Worm (Caenorhabditis elegans): ENCODE measurements around the gene T24E12.6.

Gene T24E12.6

DNA sequence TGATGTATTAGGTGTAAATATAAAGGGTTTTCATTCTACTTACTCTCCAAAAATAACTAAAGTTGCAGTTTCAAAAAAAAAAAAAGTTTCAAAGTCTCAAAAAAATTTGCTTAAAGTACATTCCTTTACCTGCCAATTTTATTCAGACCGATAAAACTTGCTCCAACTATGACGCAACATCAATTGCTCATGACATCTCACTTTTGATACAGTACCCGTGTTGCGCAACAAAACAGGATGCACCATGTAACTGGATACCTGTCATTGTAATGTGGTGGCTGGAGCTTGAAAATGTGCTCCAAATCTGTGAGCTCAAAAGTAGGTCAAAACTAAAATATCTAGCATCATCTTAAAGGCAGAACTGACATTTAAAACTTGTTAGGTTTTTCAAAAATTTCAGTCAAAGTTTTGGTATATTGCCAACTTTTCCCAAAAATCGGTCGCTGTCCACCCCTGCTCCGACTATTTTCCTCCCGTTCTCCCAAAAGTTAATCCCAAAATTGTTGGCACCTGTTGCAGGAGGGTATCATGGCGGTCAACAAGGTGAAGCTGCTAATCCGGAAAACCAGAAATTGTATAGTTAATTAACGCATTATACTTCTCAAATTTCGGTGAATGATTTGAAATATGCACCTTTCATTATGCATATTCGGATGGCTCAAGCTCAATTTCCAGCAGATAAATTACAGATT, 21.0 kb upstream of the T24E12.6 start, which contains the start of gene T24E12.2:
Gene T24E12.2 (plus strand): TSS at position 642 of the 692 bp plus-strand sequence.
- no peak for TF ChIP-seq peb-1 (tag; optimal IDR thresholded peaks at IDR 0.05)
- no peak for TF ChIP-seq nhr-10 (tag; optimal IDR thresholded peaks at IDR 0.05)
- no peak for TF ChIP-seq lin-13 (GFP tag; optimal IDR thresholded peaks at IDR 0.05)
- TF ChIP-seq nhr-6 (tag; optimal IDR thresholded peaks at IDR 0.05), result no peak
- no peak for TF ChIP-seq gmeb-1 (tag; optimal IDR thresholded peaks at IDR 0.05)
- TF ChIP-seq elt-1 (tag; optimal IDR thresholded peaks at IDR 0.05), result no peak
- TF ChIP-seq alr-1 (tag; optimal IDR thresholded peaks at IDR 0.05), result no peak

ce11 chrII:3781238-3781637, 19.7 kb upstream of the T24E12.6 start:
- no peak for TF ChIP-seq ceh-82 (tag; optimal IDR thresholded peaks at IDR 0.05)
- no peak for TF ChIP-seq gmeb-1 (tag; optimal IDR thresholded peaks at IDR 0.05)
- TF ChIP-seq dmd-4 (tag; optimal IDR thresholded peaks at IDR 0.05), result no peak
- no peak for TF ChIP-seq blmp-1 (tag; optimal IDR thresholded peaks at IDR 0.05; ENCODE audit: insufficient read depth)
- no peak for TF ChIP-seq sma-3 (GFP tag; optimal IDR thresholded peaks at IDR 0.05)
- no peak for TF ChIP-seq nhr-12 (tag; optimal IDR thresholded peaks at IDR 0.05)
- no peak for TF ChIP-seq sma-9 (GFP tag; optimal IDR thresholded peaks at IDR 0.05)
- no peak for TF ChIP-seq sma-9 (tag; optimal IDR thresholded peaks at IDR 0.05)
- no peak for TF ChIP-seq lin-11 (tag; optimal IDR thresholded peaks at IDR 0.05)
- no peak for TF ChIP-seq ztf-4 (tag; optimal IDR thresholded peaks at IDR 0.05)
- no peak for TF ChIP-seq unc-62 (GFP tag; optimal IDR thresholded peaks at IDR 0.05)
- no peak for TF ChIP-seq elt-1 (tag; optimal IDR thresholded peaks at IDR 0.05)
- no peak for TF ChIP-seq egl-27 (tag; optimal IDR thresholded peaks at IDR 0.05)
- no peak for TF ChIP-seq nhr-6 (tag; optimal IDR thresholded peaks at IDR 0.05)
- no peak for TF ChIP-seq aly-2 (tag; optimal IDR thresholded peaks at IDR 0.05)
- no peak for TF ChIP-seq nhr-129 (tag; optimal IDR thresholded peaks at IDR 0.05)
- no peak for TF ChIP-seq lsy-2 (tag; optimal IDR thresholded peaks at IDR 0.05)
- TF ChIP-seq ceh-16 (tag; optimal IDR thresholded peaks at IDR 0.05), result no peak
- TF ChIP-seq alr-1 (tag; optimal IDR thresholded peaks at IDR 0.05), result no peak

DNA sequence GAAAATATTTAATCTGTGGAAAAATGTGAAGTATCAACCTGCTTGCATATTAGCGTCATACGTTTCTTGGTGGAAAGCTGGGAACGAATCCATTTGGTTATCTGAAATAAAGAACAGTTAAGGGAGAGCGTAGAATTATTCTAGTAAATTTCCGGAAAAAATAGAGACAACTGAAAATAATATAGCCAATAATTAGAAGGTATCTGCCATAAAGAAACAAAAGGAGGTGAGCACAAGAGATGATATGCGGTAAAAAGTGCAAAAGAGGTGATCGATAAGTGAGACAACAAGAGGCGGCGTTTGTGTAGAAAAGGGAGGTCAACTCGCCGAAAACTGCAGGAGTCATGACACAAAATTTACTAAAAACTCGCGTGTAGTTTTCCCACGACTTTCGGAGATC, 18.0 kb upstream of the T24E12.6 start, which contains the start of gene T24E12.11:
Gene T24E12.11 (minus strand): TSS at position 101 of the 400 bp plus-strand sequence.
- TF ChIP-seq dmd-4 (tag; optimal IDR thresholded peaks at IDR 0.05) (no peak), ztf-1 (GFP tag; conservative IDR thresholded peaks at IDR 0.05) (no peak), lin-39 (tag; optimal IDR thresholded peaks at IDR 0.05) (no peak), mbf-1 (tag; optimal IDR thresholded peaks at IDR 0.05) (no peak), unc-39 (tag; optimal IDR thresholded peaks at IDR 0.05) (no peak), blmp-1 (tag; optimal IDR thresholded peaks at IDR 0.05; ENCODE audit: insufficient read depth) (no peak), ZK546.5 (tag; optimal IDR thresholded peaks at IDR 0.05) (no peak), nhr-11 (tag; optimal IDR thresholded peaks at IDR 0.05) (no peak), mab-5 (tag; optimal IDR thresholded peaks at IDR 0.05) (no peak), lin-11 (tag; optimal IDR thresholded peaks at IDR 0.05) (no peak), nhr-77 (tag; optimal IDR thresholded peaks at IDR 0.05) (no peak)

- TF ChIP-seq nhr-12 (tag; optimal IDR thresholded peaks at IDR 0.05) (no peak), mdl-1 (tag; optimal IDR thresholded peaks at IDR 0.05) (no peak), nhr-10 (tag; optimal IDR thresholded peaks at IDR 0.05) (no peak), ZK546.5 (tag; optimal IDR thresholded peaks at IDR 0.05) (no peak), ceh-82 (tag; optimal IDR thresholded peaks at IDR 0.05) (no peak), unc-39 (tag; optimal IDR thresholded peaks at IDR 0.05) (no peak)
Measured at ce11 chrII:3777802-3778201, 16.3 kb upstream of the T24E12.6 start.

DNA sequence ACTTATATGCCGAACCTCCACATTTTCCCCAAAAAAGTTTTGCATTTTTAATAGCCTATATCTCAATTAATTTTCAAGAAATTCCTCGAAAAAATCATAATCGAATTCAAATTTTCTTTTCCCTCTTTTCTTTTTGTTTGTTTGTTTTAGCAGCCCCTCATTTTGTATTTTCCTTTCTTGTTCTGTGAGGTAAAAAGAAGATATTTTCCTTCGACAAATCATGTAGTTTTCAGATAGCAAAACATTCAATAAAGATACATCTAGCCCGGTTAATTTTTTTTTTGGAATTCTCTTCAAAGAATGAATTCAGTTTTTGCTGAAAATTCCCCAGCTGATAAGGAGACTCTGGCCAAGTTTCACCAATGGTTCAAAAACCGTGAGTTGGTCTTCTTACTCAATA, 14.2 kb upstream of the T24E12.6 start, which contains the start of gene T24E12.3:
Gene T24E12.3 (plus strand): TSS at position 301 of the 400 bp plus-strand sequence.
- TF ChIP-seq ztf-4 (tag; optimal IDR thresholded peaks at IDR 0.05), result no peak
- no peak for TF ChIP-seq ceh-82 (tag; optimal IDR thresholded peaks at IDR 0.05)
- no peak for TF ChIP-seq R02D3.7 (tag; optimal IDR thresholded peaks at IDR 0.05)
- no peak for TF ChIP-seq unc-62 (GFP tag; optimal IDR thresholded peaks at IDR 0.05)
- no peak for TF ChIP-seq sma-9 (GFP tag; optimal IDR thresholded peaks at IDR 0.05)
- no peak for TF ChIP-seq sma-9 (tag; optimal IDR thresholded peaks at IDR 0.05)
- TF ChIP-seq F13H6.1 (tag; optimal IDR thresholded peaks at IDR 0.05), result no peak
- no peak for TF ChIP-seq alr-1 (tag; optimal IDR thresholded peaks at IDR 0.05)
- no peak for TF ChIP-seq nhr-237 (tag; optimal IDR thresholded peaks at IDR 0.05)
- no peak for TF ChIP-seq ztf-11 (tag; optimal IDR thresholded peaks at IDR 0.05)

Measured in whole organism, L2 larva.